Worm (Caenorhabditis elegans): Measurements from ENCODE around the gene C08E8.9.

Gene C08E8.9

ce11 chrV:18346080-18346479 lies 18.6 kb upstream of the C08E8.9 start (continued):
- peak; percentile 12 for TF ChIP-seq dpl-1 (GFP tag; optimal IDR thresholded peaks at IDR 0.05)
- TF ChIP-seq nhr-6 (tag; optimal IDR thresholded peaks at IDR 0.05) = peak; percentile 74
- peak; percentile 77 for TF ChIP-seq jun-1 (tag; optimal IDR thresholded peaks at IDR 0.05)
- TF ChIP-seq madf-9 (GFP tag; conservative IDR thresholded peaks at IDR 0.05) = no peak
- no peak for TF ChIP-seq Y105C5A.15 (GFP tag; IDR thresholded peaks at IDR 0.05)
- no peak for TF ChIP-seq ceh-28 (tag; optimal IDR thresholded peaks at IDR 0.05)
- TF ChIP-seq egl-43 (GFP tag; IDR thresholded peaks at IDR 0.05) = no peak
- TF ChIP-seq unc-130 (GFP tag; optimal IDR thresholded peaks at IDR 0.05) = no peak
- no peak for TF ChIP-seq ceh-82 (tag; optimal IDR thresholded peaks at IDR 0.05)
- TF ChIP-seq mdt-29 (GFP tag; IDR thresholded peaks at IDR 0.05) = peak; percentile 56; the same call in 1 of the 2 replicates
- TF ChIP-seq hlh-11 (tag; optimal IDR thresholded peaks at IDR 0.05) = peak; percentile 97
- TF ChIP-seq daf-8 (GFP tag; IDR thresholded peaks at IDR 0.05) = no peak
- no peak for TF ChIP-seq ZK546.5 (tag; optimal IDR thresholded peaks at IDR 0.05)
- TF ChIP-seq snpc-1.2 (GFP tag; IDR thresholded peaks at IDR 0.05) = no peak
- no peak for TF ChIP-seq ctbp-1 (GFP tag; IDR thresholded peaks at IDR 0.05)
- TF ChIP-seq cey-2 (tag; optimal IDR thresholded peaks at IDR 0.05; ENCODE audit: borderline replicate concordance, insufficient read depth) = peak; percentile 95
- TF ChIP-seq unc-62 (GFP tag; optimal IDR thresholded peaks at IDR 0.05 in 1 of 2) = peak in 1 of 2 experiments; percentile 78
- TF ChIP-seq unc-62 (tag; optimal IDR thresholded peaks at IDR 0.05) = no peak
- peak; percentile 57; the same call in 1 of the 2 replicates for TF ChIP-seq pha-4 (GFP tag; IDR thresholded peaks at IDR 0.05)
- no peak for TF ChIP-seq pha-4 (tag; optimal IDR thresholded peaks at IDR 0.05)
- peak; percentile 96 for TF ChIP-seq lin-1 (GFP tag; IDR thresholded peaks at IDR 0.05)
- peak; percentile 34 for TF ChIP-seq ztf-7 (tag; optimal IDR thresholded peaks at IDR 0.05)
- TF ChIP-seq nhr-77 (tag; optimal IDR thresholded peaks at IDR 0.05) = peak; percentile 98
- no peak for TF ChIP-seq attf-4 (tag; optimal IDR thresholded peaks at IDR 0.05)
- TF ChIP-seq rbr-2 (tag; optimal IDR thresholded peaks at IDR 0.05) = no peak
- peak; percentile 87 for TF ChIP-seq hlh-30 (tag; optimal IDR thresholded peaks at IDR 0.05; ENCODE audit: insufficient read depth)
- peak; percentile 99 for TF ChIP-seq tra-1 (GFP tag; IDR thresholded peaks at IDR 0.05)
- peak; percentile 49 for TF ChIP-seq nhr-10 (tag; optimal IDR thresholded peaks at IDR 0.05)
- TF ChIP-seq lim-7 (GFP tag; IDR thresholded peaks at IDR 0.05) = no peak
- TF ChIP-seq gei-8 (GFP tag; optimal IDR thresholded peaks at IDR 0.05) = peak; percentile 39
- no peak for TF ChIP-seq ceh-44 (GFP tag; IDR thresholded peaks at IDR 0.05)
- TF ChIP-seq mxl-2 (GFP tag; conservative IDR thresholded peaks at IDR 0.05) = no peak
- peak in 1 of 2 experiments; percentile 52 for TF ChIP-seq hif-1 (tag; optimal IDR thresholded peaks at IDR 0.05)

DNA sequence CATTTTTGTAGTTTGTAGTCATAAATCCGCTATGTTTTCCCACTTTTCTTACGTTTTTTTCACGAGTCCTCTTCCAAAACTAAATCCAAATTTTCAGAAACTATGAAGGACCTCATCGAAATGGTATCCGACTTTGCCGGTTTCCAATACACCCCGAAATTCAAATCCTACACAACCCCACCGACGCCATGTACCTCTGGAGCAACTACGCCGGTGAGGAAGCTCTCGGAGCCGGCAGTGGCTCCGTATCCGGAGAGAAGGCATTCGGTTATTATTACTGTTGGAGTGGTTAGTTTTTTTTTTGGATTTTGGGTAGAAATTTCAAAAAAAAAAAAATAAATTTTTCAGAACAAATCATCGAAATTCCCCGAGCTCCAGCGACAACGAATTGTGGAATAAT lies 14.6 kb upstream of the C08E8.9 start, which contains the start of gene C08E8.3:
C08E8.3 (plus strand) TSS at position 84 of the 400 bp plus-strand sequence.
- TF ChIP-seq skn-1 (tag; optimal IDR thresholded peaks at IDR 0.05) (no peak), madf-9 (GFP tag; conservative IDR thresholded peaks at IDR 0.05) (no peak), ZK337.2 (GFP tag; IDR thresholded peaks at IDR 0.05) (no peak), arid-1 (GFP tag; conservative IDR thresholded peaks at IDR 0.05) (no peak), lin-39 (tag; optimal IDR thresholded peaks at IDR 0.05) (no peak), unc-62 (GFP tag; optimal IDR thresholded peaks at IDR 0.05 in 1 of 2) (peak in 1 of 2 experiments; percentile 81), unc-62 (tag; optimal IDR thresholded peaks at IDR 0.05) (no peak), sdz-12 (GFP tag; optimal IDR thresholded peaks at IDR 0.05) (no peak)

DNA sequence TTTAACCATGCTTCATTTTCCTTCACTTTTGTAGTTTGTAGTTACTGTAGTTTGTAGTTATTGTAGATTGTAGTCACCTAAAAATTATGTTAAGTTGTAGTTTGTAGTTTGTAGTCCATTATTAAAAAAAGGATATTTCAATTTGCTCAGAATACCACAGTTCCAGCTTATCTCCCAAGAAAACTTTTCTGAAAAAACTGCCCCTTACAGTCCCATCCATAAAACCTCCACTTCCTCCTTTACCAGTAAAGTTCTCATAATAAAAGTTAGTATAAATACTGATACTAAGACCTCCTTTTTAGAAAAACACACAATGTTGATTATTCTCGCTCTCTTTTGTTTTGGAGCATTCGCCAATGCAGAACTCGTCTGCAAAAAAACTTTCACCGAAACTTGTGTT lies 13.9 kb upstream of the C08E8.9 start, which contains the start of gene C08E8.11:
C08E8.11 (plus strand) TSS at position 301 of the 400 bp plus-strand sequence.
- TF ChIP-seq rbr-2 (tag; optimal IDR thresholded peaks at IDR 0.05) (no peak), aha-1 (tag) (no peak)
